Fruit fly (Drosophila melanogaster) whole organism, embryonic: ENCODE measurements around the gene CG31743.

ENCODE experiments used
- Adf1 ChIP-seq: fragments of 200-800 bp; sonication (Bioruptor generic); IDR thresholded peaks from 2 replicates; pipeline ENCODE4 v1.3.6; 2022; ENCODE audit warnings: missing biosample characterization, missing genetic modification characterization
- BEAF-32 ChIP-seq: fragments of 200-800 bp; sonication (Bioruptor generic); optimal IDR thresholded peaks from 3 replicates; lab custom pipeline; 2017; ENCODE audit warnings: missing biosample characterization, missing genetic modification characterization, mild to moderate bottlenecking, moderate library complexity, missing genetic modification reagents
- BtbVII ChIP-seq: fragments of 200-800 bp; sonication (Bioruptor generic); optimal IDR thresholded peaks from 3 replicates; lab custom pipeline; 2017; ENCODE audit warnings: missing biosample characterization, mild to moderate bottlenecking, missing genetic modification characterization
- CG10147 ChIP-seq: fragments of 200-800 bp; sonication (Bioruptor generic); optimal IDR thresholded peaks from 2 replicates; lab custom pipeline; 2019; ENCODE audit warnings: missing biosample characterization, mild to moderate bottlenecking, missing genetic modification characterization, moderate library complexity
- CG12071 ChIP-seq: fragments of 200-800 bp; sonication (Bioruptor generic); optimal IDR thresholded peaks from 3 replicates; lab custom pipeline; 2018; ENCODE audit warnings: missing biosample characterization, mild to moderate bottlenecking, missing genetic modification characterization
- CG13287 ChIP-seq: fragments of 200-800 bp; sonication (Bioruptor generic); IDR thresholded peaks from 2 replicates; pipeline ENCODE4 v1.3.6; 2022; ENCODE audit warnings: missing biosample characterization, missing genetic modification characterization; ENCODE audit not compliant: partially characterized antibody
- CG15514 ChIP-seq: fragments of 200-800 bp; sonication (Bioruptor generic); optimal IDR thresholded peaks from 3 replicates; lab custom pipeline; 2017; ENCODE audit warnings: missing biosample characterization, missing genetic modification characterization, mild to moderate bottlenecking, moderate library complexity, missing genetic modification reagents
- CG17328 ChIP-seq: fragments of 200-800 bp; sonication (Bioruptor generic); IDR thresholded peaks from 2 replicates; pipeline ENCODE4 v1.3.6; 2022; ENCODE audit warnings: missing biosample characterization, missing genetic modification characterization
- CG2875 ChIP-seq: fragments of 200-800 bp; sonication (Bioruptor generic); optimal IDR thresholded peaks from 2 replicates; lab custom pipeline; 2017; ENCODE audit warnings: missing biosample characterization, mild to moderate bottlenecking, missing genetic modification characterization, missing genetic modification reagents
- CG32532 ChIP-seq: fragments of 200-800 bp; sonication (Bioruptor generic); IDR thresholded peaks from 2 replicates; pipeline ENCODE4 v1.3.6; 2022; ENCODE audit warnings: missing biosample characterization, missing genetic modification characterization
- CG5180 ChIP-seq: fragments of 200-800 bp; sonication (Bioruptor generic); optimal IDR thresholded peaks from 3 replicates; lab custom pipeline; 2017; ENCODE audit warnings: missing biosample characterization, missing genetic modification characterization, mild to moderate bottlenecking, moderate library complexity, missing genetic modification reagents
- CG6175 ChIP-seq: fragments of 200-800 bp; sonication (Bioruptor generic); IDR thresholded peaks from 3 replicates; pipeline ENCODE4 v1.3.6; 2022; ENCODE audit warnings: missing biosample characterization, missing genetic modification characterization
- CG8290 ChIP-seq, 3 experiments: fragments of 200-800 bp; sonication (Bioruptor generic); optimal IDR thresholded peaks; 2 replicates each; lab custom pipeline; 2016 to 2019; ENCODE audit warnings: missing biosample characterization in 3 of 3, missing genetic modification characterization in 3 of 3, mild to moderate bottlenecking in 2 of 3, moderate library complexity in 1 of 3
- Drgx ChIP-seq: fragments of 200-800 bp; sonication (Bioruptor generic); IDR thresholded peaks from 2 replicates; pipeline ENCODE4 v1.3.6; 2022; ENCODE audit warnings: missing biosample characterization, missing genetic modification characterization
- Ets65A ChIP-seq: fragments of 200-800 bp; sonication (Bioruptor generic); peaks from one replicate; lab custom pipeline; 2016; ENCODE audit warnings: missing biosample characterization, missing genetic modification characterization
- Fer1 ChIP-seq: fragments of 200-800 bp; sonication (Bioruptor generic); optimal IDR thresholded peaks from 2 replicates; lab custom pipeline; 2017; ENCODE audit warnings: missing biosample characterization, mild to moderate bottlenecking, missing genetic modification characterization
- H2.0 ChIP-seq: fragments of 200-800 bp; sonication (Bioruptor generic); IDR thresholded peaks from 2 replicates; pipeline ENCODE4 v1.3.6; 2022; ENCODE audit warnings: missing biosample characterization, missing genetic modification characterization
- HmgZ ChIP-seq: fragments of 200-800 bp; sonication (Bioruptor generic); optimal IDR thresholded peaks from 2 replicates; lab custom pipeline; 2018; ENCODE audit warnings: missing biosample characterization, mild to moderate bottlenecking, missing genetic modification characterization
- Hmr ChIP-seq: fragments of 200-800 bp; sonication (Bioruptor generic); optimal IDR thresholded peaks from 3 replicates; lab custom pipeline; 2017; ENCODE audit warnings: mild to moderate bottlenecking, missing biosample characterization, missing genetic modification reagents, missing genetic modification characterization
- Jarid2 ChIP-seq: fragments of 200-800 bp; sonication (Bioruptor generic); optimal IDR thresholded peaks from 3 replicates; lab custom pipeline; 2017; ENCODE audit warnings: mild to moderate bottlenecking, missing biosample characterization, missing genetic modification reagents, missing genetic modification characterization
- Med ChIP-seq: fragments of 200-800 bp; sonication (Bioruptor generic); peaks from one replicate; lab custom pipeline; 2016; ENCODE audit warnings: missing biosample characterization, missing genetic modification characterization, mild to moderate bottlenecking, inconsistent platforms, moderate library complexity
- Mrtf ChIP-seq: fragments of 200-800 bp; sonication (Bioruptor generic); IDR thresholded peaks from 3 replicates; pipeline ENCODE4 v1.3.6; 2022; ENCODE audit warnings: missing biosample characterization, missing genetic modification characterization
- Rfx ChIP-seq: fragments of 200-800 bp; sonication (Bioruptor generic); IDR thresholded peaks from 2 replicates; pipeline ENCODE4 v1.3.6; 2022; ENCODE audit warnings: missing biosample characterization, missing genetic modification characterization
- Scr ChIP-seq: fragments of 200-800 bp; sonication (Bioruptor generic); IDR thresholded peaks from 2 replicates; pipeline ENCODE4 v1.3.6; 2022; ENCODE audit warnings: missing biosample characterization, missing genetic modification characterization; ENCODE audit not compliant: partially characterized antibody
- Side ChIP-seq: fragments of 200-800 bp; sonication (Bioruptor generic); optimal IDR thresholded peaks from 2 replicates; lab custom pipeline; 2016; ENCODE audit warnings: missing biosample characterization, missing genetic modification characterization
- TFAM ChIP-seq: fragments of 200-800 bp; sonication (Bioruptor generic); optimal IDR thresholded peaks from 2 replicates; lab custom pipeline; 2017; ENCODE audit warnings: missing biosample characterization, missing genetic modification characterization, inconsistent platforms
- Trl ChIP-seq, 3 experiments: fragments of >200 bp in 2 of 3; fragments of 200-800 bp in 1 of 3; sonication (Bioruptor generic) in 1 of 3; optimal IDR thresholded peaks; 2 replicates in 1 of 3; 3 replicates in 2 of 3; lab custom pipeline; 2016 to 2017; ENCODE audit warnings: missing biosample characterization in 1 of 3, missing genetic modification characterization in 1 of 3
- amos ChIP-seq: fragments of 200-800 bp; sonication (Bioruptor generic); IDR thresholded peaks from 2 replicates; pipeline ENCODE4 v1.3.6; 2022; ENCODE audit warnings: missing biosample characterization, missing genetic modification characterization; ENCODE audit not compliant: partially characterized antibody
- bsh ChIP-seq, 2 experiments: fragments of 200-800 bp; sonication (Bioruptor generic); optimal IDR thresholded peaks; 2 replicates each; lab custom pipeline; 2017 to 2018; ENCODE audit warnings: mild to moderate bottlenecking in 2 of 2, missing biosample characterization in 2 of 2, missing genetic modification characterization in 2 of 2, moderate library complexity in 1 of 2
- cas ChIP-seq: fragments of 200-800 bp; sonication (Bioruptor generic); IDR thresholded peaks from 2 replicates; pipeline ENCODE4 v1.3.6; 2022; ENCODE audit warnings: missing biosample characterization, missing genetic modification characterization
- caup ChIP-seq: fragments of 200-800 bp; sonication (Bioruptor generic); optimal IDR thresholded peaks from 3 replicates; lab custom pipeline; 2017; ENCODE audit warnings: missing biosample characterization, mild to moderate bottlenecking, missing genetic modification characterization, moderate library complexity; ENCODE audit not compliant: severe bottlenecking
- chn ChIP-seq: fragments of 200-800 bp; sonication (Bioruptor generic); optimal IDR thresholded peaks from 2 replicates; lab custom pipeline; 2016; ENCODE audit warnings: missing biosample characterization, missing genetic modification characterization
- ci ChIP-seq: fragments of 200-800 bp; sonication (Bioruptor generic); IDR thresholded peaks from 3 replicates; pipeline ENCODE4 v1.3.6; 2022; ENCODE audit warnings: missing biosample characterization, missing genetic modification characterization
- dan ChIP-seq: fragments of 200-800 bp; sonication (Bioruptor generic); IDR thresholded peaks from 2 replicates; pipeline ENCODE4 v1.3.6; 2022; ENCODE audit warnings: missing biosample characterization, missing genetic modification characterization
- exex ChIP-seq: fragments of 200-800 bp; sonication (Bioruptor generic); optimal IDR thresholded peaks from 4 replicates; lab custom pipeline; 2018; ENCODE audit warnings: missing biosample characterization, mild to moderate bottlenecking, missing genetic modification characterization, moderate library complexity
- lab ChIP-seq: fragments of 200-800 bp; sonication (Bioruptor generic); optimal IDR thresholded peaks from 3 replicates; lab custom pipeline; 2017; ENCODE audit warnings: missing biosample characterization, missing genetic modification characterization, mild to moderate bottlenecking, moderate library complexity, missing genetic modification reagents
- sens ChIP-seq: fragments of 200-800 bp; sonication (Bioruptor generic); peaks from one replicate; lab custom pipeline; 2016; ENCODE audit warnings: missing biosample characterization, missing genetic modification characterization
- so ChIP-seq: fragments of 200-800 bp; sonication (Bioruptor generic); IDR thresholded peaks from 3 replicates; pipeline ENCODE4 v1.3.6; 2022; ENCODE audit warnings: missing biosample characterization, missing genetic modification characterization
- sob ChIP-seq: fragments of 200-800 bp; sonication (Bioruptor generic); IDR thresholded peaks from 2 replicates; pipeline ENCODE4 v1.3.6; 2022; ENCODE audit warnings: missing biosample characterization, missing genetic modification characterization
- sug ChIP-seq: fragments of 200-800 bp; optimal IDR thresholded peaks from 2 replicates; lab custom pipeline; 2019; ENCODE audit warnings: missing biosample characterization, mild to moderate bottlenecking, missing genetic modification characterization, moderate library complexity
- tll ChIP-seq, 2 experiments: fragments of 200-800 bp in 1 of 2; fragments of >200 bp in 1 of 2; sonication (Bioruptor generic) in 1 of 2; optimal IDR thresholded peaks; 2 replicates each; lab custom pipeline; 2017 to 2019; ENCODE audit warnings: missing biosample characterization in 2 of 2, missing genetic modification characterization in 2 of 2, mild to moderate bottlenecking in 1 of 2, moderate library complexity in 1 of 2
- trem ChIP-seq: fragments of 200-800 bp; optimal IDR thresholded peaks from 3 replicates; lab custom pipeline; 2019; ENCODE audit warnings: missing biosample characterization, mild to moderate bottlenecking, missing genetic modification characterization, moderate library complexity
- vvl ChIP-seq: fragments of 200-800 bp; sonication (Bioruptor generic); IDR thresholded peaks from 2 replicates; pipeline ENCODE4 v1.3.6; 2022; ENCODE audit warnings: missing biosample characterization, missing genetic modification characterization

CG31743 gene

dm6 chr2L:16880930-16881329 lies 1.6 kb downstream of the CG31743 start (continued):
- TF ChIP-seq CG32532 (GFP tag; lab: Robert Waterston, UW) = peak; percentile 52; the same call in 1 of the 2 replicates
- TF ChIP-seq caup (GFP tag; lab: Kevin White, UChicago) = peak; percentile 10
- TF ChIP-seq ci (GFP tag; lab: Robert Waterston, UW) = peak; percentile 66; the same call in 2 of the 3 replicates
- peak; percentile 0 for TF ChIP-seq Hmr (GFP tag; lab: Kevin White, UChicago)
- TF ChIP-seq cas (GFP tag; lab: Robert Waterston, UW) = no peak
- TF ChIP-seq tll (GFP tag; optimal IDR thresholded peaks at IDR 0.05; lab: Kevin White, UChicago) = no peak
- peak; percentile 35; the same call in 1 of the 2 replicates for TF ChIP-seq amos (GFP tag; lab: Robert Waterston, UW)
- TF ChIP-seq CG17328 = peak; percentile 42; the same call in 1 of the 2 replicates
- TF ChIP-seq Mrtf = 0 out of 3 replicates have a peak, but pooled peaks have one; percentile 4
- peak; percentile 93 for TF ChIP-seq Jarid2 (GFP tag; lab: Kevin White, UChicago)
- no peak for TF ChIP-seq CG8290 (GFP tag; optimal IDR thresholded peaks at IDR 0.05; lab: Kevin White, UChicago)
- peak in 1 of 2 experiments; percentile 64 for TF ChIP-seq CG8290 (tag; optimal IDR thresholded peaks at IDR 0.05; lab: Kevin White, UChicago)
- peak; percentile 24; the same call in 1 of the 3 replicates for TF ChIP-seq so (GFP tag; lab: Robert Waterston, UW)
- peak; percentile 44 for TF ChIP-seq lab
- no peak for TF ChIP-seq chn (GFP tag; lab: Kevin White, UChicago)
- TF ChIP-seq H2.0 = no peak
- peak in 1 of 2 experiments; percentile 38 for TF ChIP-seq bsh (GFP tag; optimal IDR thresholded peaks at IDR 0.05; lab: Kevin White, UChicago)
- TF ChIP-seq CG15514 (GFP tag; lab: Kevin White, UChicago) = peak; percentile 94
- TF ChIP-seq Med = peak; percentile 90
- peak; percentile 32; the same call in 1 of the 2 replicates for TF ChIP-seq Adf1 (GFP tag; lab: Robert Waterston, UW)
- no peak for TF ChIP-seq dan
- TF ChIP-seq sob (GFP tag; lab: Robert Waterston, UW) = peak; percentile 21; the same call in 1 of the 2 replicates
- peak; percentile 42; the same call in 1 of the 2 replicates for TF ChIP-seq Drgx (GFP tag; lab: Robert Waterston, UW)
- peak; percentile 21 to 65 for TF ChIP-seq Trl (optimal IDR thresholded peaks at IDR 0.05; lab: Kevin White, UChicago)
- peak; percentile 26 for TF ChIP-seq Trl (GFP tag; optimal IDR thresholded peaks at IDR 0.05; lab: Kevin White, UChicago)
- TF ChIP-seq Side (GFP tag; lab: Kevin White, UChicago) = no peak
- TF ChIP-seq CG13287 (GFP tag; lab: Robert Waterston, UW) = peak; percentile 59
- TF ChIP-seq Ets65A (GFP tag; lab: Kevin White, UChicago) = peak; percentile 26
- peak; percentile 41; the same call in 1 of the 2 replicates for TF ChIP-seq Rfx (GFP tag; lab: Robert Waterston, UW)
- peak; percentile 33 for TF ChIP-seq Scr (GFP tag; lab: Robert Waterston, UW)
- peak; percentile 7 for TF ChIP-seq exex (tag; lab: Kevin White, UChicago)
- TF ChIP-seq CG10147 (GFP tag; lab: Kevin White, UChicago) = no peak
- TF ChIP-seq trem = no peak
- TF ChIP-seq CG12071 (GFP tag; lab: Kevin White, UChicago) = peak; percentile 15
- TF ChIP-seq TFAM = no peak
- peak; percentile 43 for TF ChIP-seq sug
- 0 out of 2 replicates have a peak, but pooled peaks have one; percentile 31 for TF ChIP-seq vvl
- peak; percentile 36 for TF ChIP-seq HmgZ (tag; lab: Kevin White, UChicago)
- peak; percentile 42 for TF ChIP-seq Fer1 (GFP tag; lab: Kevin White, UChicago)
- peak; percentile 4 for TF ChIP-seq BEAF-32 (GFP tag; lab: Kevin White, UChicago)
- TF ChIP-seq CG2875 (GFP tag; lab: Kevin White, UChicago) = no peak
- TF ChIP-seq BtbVII (GFP tag; lab: Kevin White, UChicago) = peak; percentile 1
- TF ChIP-seq CG6175 (GFP tag; lab: Robert Waterston, UW) = 0 out of 3 replicates have a peak, but pooled peaks have one; percentile 18
- TF ChIP-seq sens (GFP tag; lab: Kevin White, UChicago) = peak; percentile 68
- peak; percentile 4 for TF ChIP-seq CG5180
- TF ChIP-seq, all 482 proteins: peak for 65
